Fruit fly (Drosophila melanogaster): ENCODE measurements around the gene Naa20B.

Gene Naa20B

DNA sequence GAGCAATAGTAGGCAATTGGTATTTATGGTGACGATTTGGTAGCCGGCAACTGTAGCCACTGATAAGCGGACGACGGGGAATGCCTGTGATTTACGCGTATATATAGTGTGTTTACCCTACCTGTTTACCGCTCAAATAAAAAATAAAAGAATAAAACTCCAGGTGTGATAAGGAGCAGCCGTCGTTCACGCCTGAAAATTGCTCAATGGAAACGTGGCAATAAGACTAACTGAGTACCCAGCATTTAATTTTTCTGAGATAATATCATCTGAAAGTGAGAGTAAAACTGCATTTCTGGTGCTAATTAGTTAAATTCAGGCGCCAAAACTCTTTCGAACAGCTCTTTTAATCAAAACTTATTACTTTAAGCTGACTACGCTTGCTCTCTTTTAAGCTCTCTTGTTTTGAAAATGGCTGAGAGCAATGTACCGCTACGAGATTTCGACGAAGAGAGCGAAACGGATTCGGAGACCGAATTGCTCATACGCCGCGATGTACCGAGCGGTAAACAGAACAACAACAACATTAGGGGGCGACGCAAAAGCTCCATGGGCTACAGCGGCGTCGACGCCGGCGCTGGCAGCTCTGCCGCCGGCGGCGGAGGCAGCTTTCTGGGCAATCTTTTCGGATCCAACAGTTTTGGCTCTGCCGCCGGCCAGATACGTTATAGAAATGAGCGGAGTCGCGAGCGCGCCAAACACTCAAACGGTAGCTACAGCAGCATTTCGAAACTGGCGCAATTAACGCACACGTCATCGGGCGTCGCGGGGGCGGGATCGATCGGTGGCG lies 33.2 kb downstream of the Naa20B start (continued):
- TF ChIP-seq vnd (GFP tag; IDR thresholded peaks at IDR 0.05; ENCODE audit: partially characterized antibody) (no peak), Antp (GFP tag; optimal IDR thresholded peaks at IDR 0.05) (peak; percentile 18), CG18011 (GFP tag; optimal IDR thresholded peaks at IDR 0.05) (peak; percentile 50), CG10147 (GFP tag; optimal IDR thresholded peaks at IDR 0.05) (peak; percentile 72), CG9437 (GFP tag; optimal IDR thresholded peaks at IDR 0.05) (peak; percentile 33), CG15073 (GFP tag; optimal IDR thresholded peaks at IDR 0.05) (no peak), CG31224 (GFP tag; IDR thresholded peaks at IDR 0.05) (no peak), wdn (GFP tag; IDR thresholded peaks at IDR 0.05) (peak; percentile 72), lmd (GFP tag; IDR thresholded peaks at IDR 0.05) (peak; percentile 12; the same call in 1 of the 2 replicates), CG4424 (GFP tag; optimal IDR thresholded peaks at IDR 0.05) (no peak), CG13287 (GFP tag; IDR thresholded peaks at IDR 0.05; ENCODE audit: partially characterized antibody) (peak; percentile 70), Hr51 (GFP tag; optimal IDR thresholded peaks at IDR 0.05) (peak; percentile 31 to 79), CG8089 (GFP tag; optimal IDR thresholded peaks at IDR 0.05) (peak; percentile 54), CG14050 (GFP tag; IDR thresholded peaks at IDR 0.05) (peak; percentile 37; the same call in 1 of the 3 replicates), CG13424 (tag; optimal IDR thresholded peaks at IDR 0.05) (peak; percentile 78), YL-1 (GFP tag; optimal IDR thresholded peaks at IDR 0.05) (peak; percentile 83), CG10431 (GFP tag; optimal IDR thresholded peaks at IDR 0.05) (peak; percentile 90), aop (GFP tag; IDR thresholded peaks at IDR 0.05) (no peak), fu2 (GFP tag; optimal IDR thresholded peaks at IDR 0.05) (no peak), D19B (GFP tag; optimal IDR thresholded peaks at IDR 0.05) (peak; percentile 85), Atf3 (GFP tag; optimal IDR thresholded peaks at IDR 0.05) (peak; percentile 50), CG4820 (GFP tag; optimal IDR thresholded peaks at IDR 0.05) (no peak), CG6654 (GFP tag; optimal IDR thresholded peaks at IDR 0.05) (no peak), her (GFP tag; optimal IDR thresholded peaks at IDR 0.05) (peak; percentile 54), shn (GFP tag; optimal IDR thresholded peaks at IDR 0.05) (peak; percentile 21), CG16863 (GFP tag; optimal IDR thresholded peaks at IDR 0.05) (peak; percentile 44), rib (GFP tag; IDR thresholded peaks at IDR 0.05) (peak; percentile 69; the same call in 1 of the 2 replicates), Chrac-16 (GFP tag; optimal IDR thresholded peaks at IDR 0.05) (no peak), NC2β (GFP tag; optimal IDR thresholded peaks at IDR 0.05) (peak; percentile 58), sqz (GFP tag; optimal IDR thresholded peaks at IDR 0.05) (peak; percentile 84), disco-r (GFP tag; optimal IDR thresholded peaks at IDR 0.05) (peak; percentile 65), CG33213 (GFP tag; optimal IDR thresholded peaks at IDR 0.05) (peak; percentile 74), CG10366 (GFP tag; IDR thresholded peaks at IDR 0.05) (peak; percentile 55), CG14014 (GFP tag; IDR thresholded peaks at IDR 0.05) (peak; percentile 75; the same call in 1 of the 2 replicates), ara (GFP tag; IDR thresholded peaks at IDR 0.05) (peak; percentile 65; the same call in 1 of the 2 replicates), CG14667 (GFP tag; IDR thresholded peaks at IDR 0.05) (no peak), wek (GFP tag; optimal IDR thresholded peaks at IDR 0.05) (peak; percentile 90), CG3065 (GFP tag; optimal IDR thresholded peaks at IDR 0.05) (no peak), CG3838 (GFP tag; optimal IDR thresholded peaks at IDR 0.05) (no peak), CG12104 (GFP tag; optimal IDR thresholded peaks at IDR 0.05) (peak; percentile 71), CG2889 (GFP tag; IDR thresholded peaks at IDR 0.05) (no peak), CG9797 (GFP tag; optimal IDR thresholded peaks at IDR 0.05) (no peak), Abd-B (GFP tag; optimal IDR thresholded peaks at IDR 0.05) (no peak), CG11504 (tag; optimal IDR thresholded peaks at IDR 0.05) (peak; percentile 73), pho (GFP tag; optimal IDR thresholded peaks at IDR 0.05) (peak; percentile 24), Rx (GFP tag; IDR thresholded peaks at IDR 0.05) (no peak; the same call in 1 of the 2 replicates), Dad (GFP tag; optimal IDR thresholded peaks at IDR 0.05) (peak; percentile 39), gfzf (GFP tag; optimal IDR thresholded peaks at IDR 0.05) (no peak), CG7839 (tag; optimal IDR thresholded peaks at IDR 0.05) (peak; percentile 72)

All from whole organism, embryonic.